Fruit fly (Drosophila melanogaster) whole organism, embryonic: ENCODE measurements around the gene CG7896.

Experiments
- Aef1 ChIP-seq: fragments of 200-800 bp; sonication (Bioruptor generic); IDR thresholded peaks from 3 replicates; pipeline ENCODE4 v1.3.6; 2022; ENCODE audit warnings: missing biosample characterization, missing genetic modification characterization
- BEAF-32 ChIP-seq: fragments of 200-800 bp; sonication (Bioruptor generic); optimal IDR thresholded peaks from 3 replicates; lab custom pipeline; 2017; ENCODE audit warnings: missing biosample characterization, missing genetic modification characterization, mild to moderate bottlenecking, moderate library complexity, missing genetic modification reagents
- CG10209 ChIP-seq: fragments of 200-800 bp; sonication (Bioruptor generic); optimal IDR thresholded peaks from 3 replicates; lab custom pipeline; 2017; ENCODE audit warnings: missing biosample characterization, mild to moderate bottlenecking, missing genetic modification characterization, missing genetic modification reagents
- CG10959 ChIP-seq: fragments of 200-800 bp; sonication (Bioruptor generic); IDR thresholded peaks from 2 replicates; pipeline ENCODE4 v1.3.6; 2022; ENCODE audit warnings: missing biosample characterization, missing genetic modification characterization
- CG11085 ChIP-seq: fragments of 200-800 bp; sonication (Bioruptor generic); IDR thresholded peaks from 2 replicates; pipeline ENCODE4 v1.3.6; 2022; ENCODE audit warnings: missing biosample characterization, missing genetic modification characterization
- CG12391 ChIP-seq: fragments of 200-800 bp; sonication (Bioruptor generic); optimal IDR thresholded peaks from 3 replicates; lab custom pipeline; 2018; ENCODE audit warnings: missing biosample characterization, mild to moderate bottlenecking, missing genetic modification characterization, moderate library complexity
- CG13424 ChIP-seq: fragments of 200-800 bp; sonication (Bioruptor generic); optimal IDR thresholded peaks from 2 replicates; lab custom pipeline; 2019; ENCODE audit warnings: missing biosample characterization, mild to moderate bottlenecking, missing genetic modification characterization, moderate library complexity
- CG13894 ChIP-seq: fragments of 200-800 bp; sonication (Bioruptor generic); optimal IDR thresholded peaks from 3 replicates; lab custom pipeline; 2018; ENCODE audit warnings: missing biosample characterization, mild to moderate bottlenecking, missing genetic modification characterization, moderate library complexity
- CG15479 ChIP-seq: fragments of 200-800 bp; sonication (Bioruptor generic); optimal IDR thresholded peaks from 3 replicates; lab custom pipeline; 2019; ENCODE audit warnings: missing biosample characterization, mild to moderate bottlenecking, missing genetic modification characterization, moderate library complexity
- CG17829 ChIP-seq: fragments of 200-800 bp; optimal IDR thresholded peaks from 2 replicates; lab custom pipeline; 2019; ENCODE audit warnings: missing biosample characterization, mild to moderate bottlenecking, missing genetic modification characterization, moderate library complexity
- CG2116 ChIP-seq: fragments of 200-800 bp; sonication (Bioruptor generic); optimal IDR thresholded peaks from 3 replicates; lab custom pipeline; 2018; ENCODE audit warnings: missing biosample characterization, mild to moderate bottlenecking, missing genetic modification characterization
- CG2712 ChIP-seq: fragments of 200-800 bp; optimal IDR thresholded peaks from 3 replicates; lab custom pipeline; 2019; ENCODE audit warnings: missing biosample characterization, mild to moderate bottlenecking, missing genetic modification characterization, moderate library complexity
- CG3065 ChIP-seq: fragments of 200-800 bp; sonication (Bioruptor generic); optimal IDR thresholded peaks from 2 replicates; lab custom pipeline; 2016; ENCODE audit warnings: missing biosample characterization, missing genetic modification characterization
- CG31388 ChIP-seq: fragments of 200-800 bp; sonication (Bioruptor generic); optimal IDR thresholded peaks from 2 replicates; lab custom pipeline; 2016; ENCODE audit warnings: missing biosample characterization, missing genetic modification characterization
- CG4282 ChIP-seq: fragments of 200-800 bp; sonication (Bioruptor generic); optimal IDR thresholded peaks from 2 replicates; lab custom pipeline; 2016; ENCODE audit warnings: missing biosample characterization, missing genetic modification characterization
- CG4360 ChIP-seq: fragments of 200-800 bp; sonication (Bioruptor generic); IDR thresholded peaks from 2 replicates; pipeline ENCODE4 v1.3.6; 2022; ENCODE audit warnings: missing biosample characterization, missing genetic modification characterization
- CG4617 ChIP-seq: fragments of 200-800 bp; sonication (Bioruptor generic); optimal IDR thresholded peaks from 3 replicates; lab custom pipeline; 2016; ENCODE audit warnings: missing biosample characterization, missing genetic modification characterization, borderline replicate concordance
- CG8281 ChIP-seq: fragments of 200-800 bp; sonication (Bioruptor generic); optimal IDR thresholded peaks from 2 replicates; lab custom pipeline; 2018; ENCODE audit warnings: missing biosample characterization, mild to moderate bottlenecking, missing genetic modification characterization, moderate library complexity
- CG8924 ChIP-seq: fragments of 200-800 bp; optimal IDR thresholded peaks from 3 replicates; lab custom pipeline; 2019; ENCODE audit warnings: missing biosample characterization, mild to moderate bottlenecking, missing genetic modification characterization, moderate library complexity
- CG9215 ChIP-seq: fragments of 200-800 bp; sonication (Bioruptor generic); IDR thresholded peaks from 2 replicates; pipeline ENCODE4 v1.3.6; 2022; ENCODE audit warnings: missing biosample characterization, missing genetic modification characterization
- CG9817 ChIP-seq: fragments of 200-800 bp; sonication (Bioruptor generic); optimal IDR thresholded peaks from 2 replicates; lab custom pipeline; 2018; ENCODE audit warnings: missing biosample characterization, mild to moderate bottlenecking, missing genetic modification characterization, moderate library complexity
- CoRest ChIP-seq: fragments of 200-800 bp; sonication (Bioruptor generic); optimal IDR thresholded peaks from 3 replicates; lab custom pipeline; 2018; ENCODE audit warnings: missing biosample characterization, mild to moderate bottlenecking, missing genetic modification characterization, moderate library complexity
- Dll ChIP-seq: fragments of 200-800 bp; sonication (Bioruptor generic); IDR thresholded peaks from 4 replicates; pipeline ENCODE4 v1.3.6; 2022; ENCODE audit warnings: missing biosample characterization, missing genetic modification characterization; ENCODE audit not compliant: partially characterized antibody
- Ets65A ChIP-seq: fragments of 200-800 bp; sonication (Bioruptor generic); peaks from one replicate; lab custom pipeline; 2016; ENCODE audit warnings: missing biosample characterization, missing genetic modification characterization
- H2.0 ChIP-seq: fragments of 200-800 bp; sonication (Bioruptor generic); IDR thresholded peaks from 2 replicates; pipeline ENCODE4 v1.3.6; 2022; ENCODE audit warnings: missing biosample characterization, missing genetic modification characterization
- HLH4C ChIP-seq: fragments of 200-800 bp; sonication (Bioruptor generic); IDR thresholded peaks from 3 replicates; pipeline ENCODE4 v1.3.6; 2022; ENCODE audit warnings: missing biosample characterization, missing genetic modification characterization; ENCODE audit not compliant: partially characterized antibody
- Hsf ChIP-seq: fragments of 200-800 bp; sonication (Bioruptor generic); optimal IDR thresholded peaks from 3 replicates; lab custom pipeline; 2016; ENCODE audit warnings: missing biosample characterization, missing genetic modification characterization
- Med ChIP-seq: fragments of 200-800 bp; sonication (Bioruptor generic); peaks from one replicate; lab custom pipeline; 2016; ENCODE audit warnings: missing biosample characterization, missing genetic modification characterization, mild to moderate bottlenecking, inconsistent platforms, moderate library complexity
- Opbp ChIP-seq: fragments of 200-800 bp; sonication (Bioruptor generic); IDR thresholded peaks from 3 replicates; pipeline ENCODE4 v1.3.6; 2022; ENCODE audit warnings: missing biosample characterization, missing genetic modification characterization; ENCODE audit not compliant: partially characterized antibody
- Poxn ChIP-seq: fragments of 200-800 bp; sonication (Bioruptor generic); IDR thresholded peaks from 2 replicates; pipeline ENCODE4 v1.3.6; 2022; ENCODE audit warnings: missing biosample characterization, missing genetic modification characterization
- Rfx ChIP-seq: fragments of 200-800 bp; sonication (Bioruptor generic); IDR thresholded peaks from 2 replicates; pipeline ENCODE4 v1.3.6; 2022; ENCODE audit warnings: missing biosample characterization, missing genetic modification characterization
- Six4 ChIP-seq: fragments of 200-800 bp; sonication (Bioruptor generic); optimal IDR thresholded peaks from 2 replicates; lab custom pipeline; 2016; ENCODE audit warnings: missing biosample characterization, missing genetic modification characterization
- Sry-β ChIP-seq: fragments of 200-800 bp; sonication (Bioruptor generic); optimal IDR thresholded peaks from 2 replicates; lab custom pipeline; 2018; ENCODE audit warnings: missing biosample characterization, mild to moderate bottlenecking, missing genetic modification characterization, moderate library complexity
- Tbp ChIP-seq: fragments of >200 bp; optimal IDR thresholded peaks from 2 replicates; lab custom pipeline; 2018; ENCODE audit warnings: missing biosample characterization, missing genetic modification characterization
- ase ChIP-seq: fragments of 200-800 bp; sonication (Bioruptor generic); IDR thresholded peaks from 3 replicates; pipeline ENCODE4 v1.3.6; 2022; ENCODE audit warnings: missing biosample characterization, missing genetic modification characterization
- bowl ChIP-seq: fragments of 200-800 bp; sonication (Bioruptor generic); IDR thresholded peaks from 2 replicates; pipeline ENCODE4 v1.3.6; 2022; ENCODE audit warnings: missing biosample characterization, missing genetic modification characterization
- chif ChIP-seq, 2 experiments: fragments of 200-800 bp; sonication (Bioruptor generic); optimal IDR thresholded peaks; 3 replicates each; lab custom pipeline; 2016; ENCODE audit warnings: missing biosample characterization in 2 of 2, missing genetic modification characterization in 2 of 2
- chinmo ChIP-seq: fragments of 200-800 bp; sonication (Bioruptor generic); IDR thresholded peaks from 4 replicates; pipeline ENCODE4 v1.3.6; 2022; ENCODE audit warnings: missing biosample characterization, missing genetic modification characterization; ENCODE audit not compliant: partially characterized antibody
- insv ChIP-seq, 2 experiments: fragments of 200-800 bp; sonication (Bioruptor generic); optimal IDR thresholded peaks; 3 replicates each; lab custom pipeline; 2016 to 2018; ENCODE audit warnings: missing biosample characterization in 2 of 2, missing genetic modification characterization in 2 of 2
- inv ChIP-seq: fragments of 200-800 bp; sonication (Bioruptor generic); IDR thresholded peaks from 2 replicates; pipeline ENCODE4 v1.3.6; 2022; ENCODE audit warnings: missing biosample characterization, missing genetic modification characterization; ENCODE audit not compliant: partially characterized antibody
- ken ChIP-seq: fragments of 200-800 bp; sonication (Bioruptor generic); IDR thresholded peaks from 3 replicates; pipeline ENCODE4 v1.3.6; 2022; ENCODE audit warnings: missing biosample characterization, missing genetic modification characterization
- maf-S ChIP-seq: fragments of 200-800 bp; sonication (Bioruptor generic); optimal IDR thresholded peaks from 2 replicates; lab custom pipeline; 2016; ENCODE audit warnings: missing biosample characterization, missing genetic modification characterization
- mam ChIP-seq: fragments of 200-800 bp; sonication (Bioruptor generic); optimal IDR thresholded peaks from 3 replicates; lab custom pipeline; 2016; ENCODE audit warnings: missing biosample characterization, missing genetic modification characterization
- mirr ChIP-seq: fragments of 200-800 bp; sonication (Bioruptor generic); optimal IDR thresholded peaks from 3 replicates; lab custom pipeline; 2018; ENCODE audit warnings: missing biosample characterization, mild to moderate bottlenecking, missing genetic modification characterization
- nau ChIP-seq: fragments of 200-800 bp; sonication (Bioruptor generic); optimal IDR thresholded peaks from 3 replicates; lab custom pipeline; 2017; ENCODE audit warnings: missing biosample characterization, mild to moderate bottlenecking, missing genetic modification characterization, missing genetic modification reagents
- odd ChIP-seq: fragments of 200-800 bp; sonication (Bioruptor generic); optimal IDR thresholded peaks from 2 replicates; lab custom pipeline; 2017; ENCODE audit warnings: missing biosample characterization, mild to moderate bottlenecking, missing genetic modification characterization
- phol ChIP-seq: fragments of 200-800 bp; sonication (Bioruptor generic); optimal IDR thresholded peaks from 3 replicates; lab custom pipeline; 2018; ENCODE audit warnings: missing biosample characterization, mild to moderate bottlenecking, missing genetic modification characterization, moderate library complexity
- sc ChIP-seq, 3 experiments: fragments of >200 bp in 2 of 3; fragments of 200-800 bp in 1 of 3; sonication (Bioruptor generic) in 1 of 3; optimal IDR thresholded peaks; 2 replicates in 2 of 3; 3 replicates in 1 of 3; lab custom pipeline; 2017; ENCODE audit warnings: mild to moderate bottlenecking in 1 of 3, missing biosample characterization in 1 of 3, missing genetic modification characterization in 1 of 3, missing genetic modification reagents in 1 of 3
- sna ChIP-seq: fragments of 200-800 bp; sonication (Bioruptor generic); IDR thresholded peaks from 2 replicates; pipeline ENCODE4 v1.3.6; 2022; ENCODE audit warnings: missing biosample characterization, missing genetic modification characterization; ENCODE audit not compliant: partially characterized antibody
- zen2 ChIP-seq: fragments of 200-800 bp; sonication (Bioruptor generic); IDR thresholded peaks from 3 replicates; pipeline ENCODE4 v1.3.6; 2022; ENCODE audit warnings: missing biosample characterization, missing genetic modification characterization; ENCODE audit not compliant: partially characterized antibody

Gene CG7896

dm6 chr3R:30039494-30039893, 56.3 kb downstream of the CG7896 start, which contains the start of the genes janA, Sry-alpha and Sry-beta (continued):
- TF ChIP-seq Opbp (GFP tag; lab: Robert Waterston, UW), result peak; percentile 98
- no peak for TF ChIP-seq CG15479
- TF ChIP-seq maf-S, result no peak
- peak; percentile 86 for TF ChIP-seq Med
- TF ChIP-seq sna (GFP tag; lab: Robert Waterston, UW), result peak; percentile 100
- TF ChIP-seq chinmo (GFP tag; lab: Robert Waterston, UW), result peak; percentile 99
- no peak for TF ChIP-seq ase (GFP tag; lab: Robert Waterston, UW)
- no peak for TF ChIP-seq CG9817 (tag; lab: Kevin White, UChicago)
- TF ChIP-seq HLH4C (GFP tag; lab: Robert Waterston, UW), result peak; percentile 99
- TF ChIP-seq Tbp (GFP tag; lab: Kevin White, UChicago), result no peak
- TF ChIP-seq Aef1 (GFP tag; lab: Robert Waterston, UW), result no peak
- peak; percentile 100 for TF ChIP-seq Dll (GFP tag; lab: Robert Waterston, UW)
- no peak for TF ChIP-seq mirr (GFP tag; lab: Kevin White, UChicago)
- peak; percentile 59 for TF ChIP-seq CG12391 (tag; lab: Kevin White, UChicago)
- peak; percentile 86 for TF ChIP-seq CG2116 (GFP tag; lab: Kevin White, UChicago)
- TF ChIP-seq sc (optimal IDR thresholded peaks at IDR 0.05; lab: Kevin White, UChicago), result no peak
- no peak for TF ChIP-seq sc (GFP tag; optimal IDR thresholded peaks at IDR 0.05; lab: Kevin White, UChicago)
- no peak for TF ChIP-seq CG11085 (GFP tag; lab: Robert Waterston, UW)
- TF ChIP-seq CG13894 (tag; lab: Kevin White, UChicago), result no peak
- peak; percentile 40 for TF ChIP-seq Ets65A
- no peak for TF ChIP-seq CG3065
- peak; percentile 92 for TF ChIP-seq CG4617
- no peak for TF ChIP-seq mam (GFP tag; lab: Kevin White, UChicago)
- no peak for TF ChIP-seq CG8281
- peak; percentile 54 for TF ChIP-seq Sry-β (GFP tag; lab: Kevin White, UChicago)
- TF ChIP-seq CG10209 (GFP tag; lab: Kevin White, UChicago), result no peak
- no peak for TF ChIP-seq CG31388 (GFP tag; lab: Kevin White, UChicago)
- TF ChIP-seq chif (GFP tag; optimal IDR thresholded peaks at IDR 0.05; lab: Kevin White, UChicago), result no peak
- peak; percentile 22 for TF ChIP-seq Hsf (GFP tag; lab: Kevin White, UChicago)
- no peak for TF ChIP-seq nau (GFP tag; lab: Kevin White, UChicago)
- no peak for TF ChIP-seq Six4
- peak; percentile 49 for TF ChIP-seq phol (tag; lab: Kevin White, UChicago)
- TF ChIP-seq CG10959 (GFP tag; lab: Robert Waterston, UW), result no peak
- no peak for TF ChIP-seq bowl
- peak; percentile 54 for TF ChIP-seq CG2712 (tag; lab: Kevin White, UChicago)
- TF ChIP-seq CG17829 (tag; lab: Kevin White, UChicago), result peak; percentile 63
- TF ChIP-seq CG9215 (GFP tag; lab: Robert Waterston, UW), result peak; percentile 4; the same call in 1 of the 2 replicates
- TF ChIP-seq Rfx (GFP tag; lab: Robert Waterston, UW), result peak; percentile 44
- no peak for TF ChIP-seq CG4282 (GFP tag; lab: Kevin White, UChicago)
- TF ChIP-seq BEAF-32 (GFP tag; lab: Kevin White, UChicago), result peak; percentile 99
- TF ChIP-seq ken (GFP tag; lab: Robert Waterston, UW), result no peak
- no peak for TF ChIP-seq Poxn (GFP tag; lab: Robert Waterston, UW)
- peak; percentile 64 for TF ChIP-seq CG8924 (tag; lab: Kevin White, UChicago)
- peak; percentile 36 for TF ChIP-seq CoRest (tag; lab: Kevin White, UChicago)
- TF ChIP-seq CG4360 (GFP tag; lab: Robert Waterston, UW), result no peak; the same call in 1 of the 2 replicates
- TF ChIP-seq CG13424 (tag; lab: Kevin White, UChicago), result peak; percentile 16
- no peak for TF ChIP-seq odd
- TF ChIP-seq inv, result peak; percentile 99
- TF ChIP-seq H2.0 (GFP tag; lab: Robert Waterston, UW), result no peak
- peak; percentile 99 for TF ChIP-seq zen2 (GFP tag; lab: Robert Waterston, UW)
- no peak for TF ChIP-seq insv (GFP tag; optimal IDR thresholded peaks at IDR 0.05; lab: Kevin White, UChicago)
